Worm (Caenorhabditis elegans): ENCODE data around the gene puf-6.

ce11 chrII:13076301-13076916, 33.2 kb upstream of the puf-6 start:
- TF ChIP-seq ama-1 (optimal IDR thresholded peaks at IDR 0.05) (no peak), flt-1 (GFP tag; IDR thresholded peaks at IDR 0.05) (no peak), tbx-37 (GFP tag; conservative IDR thresholded peaks at IDR 0.05) (no peak), hmbx-1 (tag; optimal IDR thresholded peaks at IDR 0.05) (no peak)
